Fruit fly (Drosophila melanogaster) whole organism, prepupa: ENCODE results near the gene CG32221.

Experiments
- Blimp-1 ChIP-seq: fragments of 200-800 bp; sonication (Bioruptor generic); optimal IDR thresholded peaks from 3 replicates; lab custom pipeline; 2017; ENCODE audit warnings: missing biosample characterization, missing genetic modification characterization, mild to moderate bottlenecking, moderate library complexity, missing genetic modification reagents
- CG10631 ChIP-seq: fragments of 200-800 bp; sonication (Bioruptor generic); optimal IDR thresholded peaks from 2 replicates; lab custom pipeline; 2016; ENCODE audit warnings: missing biosample characterization, missing genetic modification characterization
- CG10669 ChIP-seq: fragments of 200-800 bp; sonication (Bioruptor generic); optimal IDR thresholded peaks from 3 replicates; lab custom pipeline; 2018; ENCODE audit warnings: missing biosample characterization, mild to moderate bottlenecking, missing genetic modification characterization, moderate library complexity
- CG11762 ChIP-seq: fragments of 200-800 bp; sonication (Bioruptor generic); optimal IDR thresholded peaks from 3 replicates; lab custom pipeline; 2016; ENCODE audit warnings: missing biosample characterization, missing genetic modification characterization; ENCODE audit not compliant: insufficient read depth
- CG11902 ChIP-seq: fragments of 200-800 bp; sonication (Bioruptor generic); optimal IDR thresholded peaks from 3 replicates; lab custom pipeline; 2016; ENCODE audit warnings: missing biosample characterization, missing genetic modification characterization
- CG15336 ChIP-seq: fragments of 200-800 bp; sonication (Bioruptor generic); IDR thresholded peaks from 2 replicates; pipeline ENCODE4 v1.3.6; 2022; ENCODE audit warnings: missing biosample characterization, missing genetic modification characterization
- CG1621 ChIP-seq: fragments of 200-800 bp; sonication (Bioruptor generic); optimal IDR thresholded peaks from 3 replicates; lab custom pipeline; 2018; ENCODE audit warnings: missing biosample characterization, mild to moderate bottlenecking, missing genetic modification characterization
- CG16779 ChIP-seq: fragments of 200-800 bp; sonication (Bioruptor generic); optimal IDR thresholded peaks from 3 replicates; lab custom pipeline; 2017; ENCODE audit warnings: missing biosample characterization, mild to moderate bottlenecking, missing genetic modification characterization
- CG3032 ChIP-seq: fragments of 200-800 bp; optimal IDR thresholded peaks from 2 replicates; lab custom pipeline; 2019; ENCODE audit warnings: missing biosample characterization, mild to moderate bottlenecking, missing genetic modification characterization, moderate library complexity
- CG31627 ChIP-seq: fragments of 200-800 bp; sonication (Bioruptor generic); optimal IDR thresholded peaks from 3 replicates; lab custom pipeline; 2016; ENCODE audit warnings: missing biosample characterization, missing genetic modification characterization
- CG32006 ChIP-seq: fragments of 200-800 bp; sonication (Bioruptor generic); optimal IDR thresholded peaks from 3 replicates; lab custom pipeline; 2017; ENCODE audit warnings: missing biosample characterization, mild to moderate bottlenecking, missing genetic modification characterization
- CG34406 ChIP-seq: fragments of 200-800 bp; sonication (Bioruptor generic); optimal IDR thresholded peaks from 3 replicates; lab custom pipeline; 2016; ENCODE audit warnings: missing biosample characterization, missing genetic modification characterization
- CG3919 ChIP-seq: fragments of 200-800 bp; sonication (Bioruptor generic); optimal IDR thresholded peaks from 3 replicates; lab custom pipeline; 2016; ENCODE audit warnings: missing biosample characterization, missing genetic modification characterization
- CG4318 ChIP-seq: fragments of 200-800 bp; sonication (Bioruptor generic); optimal IDR thresholded peaks from 3 replicates; lab custom pipeline; 2017; ENCODE audit warnings: missing biosample characterization, mild to moderate bottlenecking, missing genetic modification characterization
- CG6163 ChIP-seq: fragments of 200-800 bp; sonication (Bioruptor generic); IDR thresholded peaks from 3 replicates; pipeline ENCODE4 v1.3.6; 2022; ENCODE audit warnings: missing biosample characterization, missing genetic modification characterization
- CG6792 ChIP-seq: fragments of 200-800 bp; sonication (Bioruptor generic); optimal IDR thresholded peaks from 3 replicates; lab custom pipeline; 2016; ENCODE audit warnings: missing biosample characterization, missing genetic modification characterization
- CG6808 ChIP-seq: fragments of 200-800 bp; sonication (Bioruptor generic); optimal IDR thresholded peaks from 3 replicates; lab custom pipeline; 2017; ENCODE audit warnings: missing biosample characterization, missing genetic modification characterization, mild to moderate bottlenecking, moderate library complexity, missing genetic modification reagents
- CG6854 ChIP-seq: fragments of 200-800 bp; sonication (Bioruptor generic); optimal IDR thresholded peaks from 2 replicates; lab custom pipeline; 2017; ENCODE audit warnings: missing biosample characterization, mild to moderate bottlenecking, missing genetic modification characterization
- CG7368 ChIP-seq: fragments of 200-800 bp; sonication (Bioruptor generic); optimal IDR thresholded peaks from 3 replicates; lab custom pipeline; 2016; ENCODE audit warnings: missing biosample characterization, missing genetic modification characterization
- CG8119 ChIP-seq: fragments of 200-800 bp; sonication (Bioruptor generic); IDR thresholded peaks from 3 replicates; pipeline ENCODE4 v1.3.6; 2022; ENCODE audit warnings: missing biosample characterization, missing genetic modification characterization
- CG8632 ChIP-seq: fragments of 200-800 bp; sonication (Bioruptor generic); optimal IDR thresholded peaks from 3 replicates; lab custom pipeline; 2016; ENCODE audit warnings: missing biosample characterization, missing genetic modification characterization
- CG9139 ChIP-seq: fragments of 200-800 bp; sonication (Bioruptor generic); optimal IDR thresholded peaks from 3 replicates; lab custom pipeline; 2017; ENCODE audit warnings: missing biosample characterization, mild to moderate bottlenecking, missing genetic modification characterization
- Eip75B ChIP-seq: fragments of 200-800 bp; sonication (Bioruptor generic); optimal IDR thresholded peaks from 3 replicates; lab custom pipeline; 2016; ENCODE audit warnings: missing biosample characterization, missing genetic modification characterization
- Eip78C ChIP-seq: fragments of 200-800 bp; sonication (Bioruptor generic); peaks from one replicate; lab custom pipeline; 2016; ENCODE audit warnings: missing biosample characterization, missing genetic modification characterization
- Eip93F ChIP-seq: fragments of 200-800 bp; sonication (Bioruptor generic); optimal IDR thresholded peaks from 2 replicates; lab custom pipeline; 2016; ENCODE audit warnings: missing biosample characterization, mild to moderate bottlenecking, missing genetic modification characterization
- Gug ChIP-seq: fragments of 200-800 bp; sonication (Bioruptor generic); IDR thresholded peaks from 2 replicates; pipeline ENCODE4 v1.3.6; 2022; ENCODE audit warnings: missing biosample characterization, missing genetic modification characterization
- Hr38 ChIP-seq: sonication (Bioruptor generic); optimal IDR thresholded peaks from 2 replicates; lab custom pipeline; 2016; ENCODE audit warnings: missing biosample characterization, missing genetic modification characterization
- Hr39 ChIP-seq: fragments of 200-800 bp; sonication (Bioruptor generic); optimal IDR thresholded peaks from 2 replicates; lab custom pipeline; 2016; ENCODE audit warnings: missing biosample characterization, missing genetic modification characterization
- Hr4 ChIP-seq: fragments of 200-800 bp; sonication (Bioruptor generic); optimal IDR thresholded peaks from 3 replicates; lab custom pipeline; 2016; ENCODE audit warnings: missing biosample characterization, missing genetic modification characterization
- Met ChIP-seq: fragments of 200-800 bp; sonication (Bioruptor generic); optimal IDR thresholded peaks from 3 replicates; lab custom pipeline; 2016; ENCODE audit warnings: missing biosample characterization, missing genetic modification characterization
- OdsH ChIP-seq: fragments of 200-800 bp; sonication (Bioruptor generic); optimal IDR thresholded peaks from 3 replicates; lab custom pipeline; 2016; ENCODE audit warnings: missing biosample characterization, missing genetic modification characterization
- Sox102F ChIP-seq: fragments of 200-800 bp; sonication (Bioruptor generic); optimal IDR thresholded peaks from 2 replicates; lab custom pipeline; 2016; ENCODE audit warnings: missing biosample characterization, mild to moderate bottlenecking, missing genetic modification characterization
- achi ChIP-seq: fragments of 200-800 bp; sonication (Bioruptor generic); optimal IDR thresholded peaks from 3 replicates; lab custom pipeline; 2016; ENCODE audit warnings: missing biosample characterization, missing genetic modification characterization
- acj6 ChIP-seq: fragments of 200-800 bp; sonication (Bioruptor generic); optimal IDR thresholded peaks from 3 replicates; lab custom pipeline; 2016; ENCODE audit warnings: missing biosample characterization, missing genetic modification characterization
- cyc ChIP-seq: fragments of 200-800 bp; sonication (Bioruptor generic); optimal IDR thresholded peaks from 3 replicates; lab custom pipeline; 2016; ENCODE audit warnings: missing biosample characterization, missing genetic modification characterization
- dac ChIP-seq: fragments of 200-800 bp; sonication (Bioruptor generic); optimal IDR thresholded peaks from 2 replicates; lab custom pipeline; 2017; ENCODE audit warnings: missing biosample characterization, mild to moderate bottlenecking, missing genetic modification characterization
- dsx ChIP-seq: fragments of 200-800 bp; optimal IDR thresholded peaks from 3 replicates; lab custom pipeline; 2019; ENCODE audit warnings: missing biosample characterization, mild to moderate bottlenecking, missing genetic modification characterization, moderate library complexity; ENCODE audit not compliant: poor library complexity, severe bottlenecking
- eg ChIP-seq: fragments of 200-800 bp; sonication (Bioruptor generic); IDR thresholded peaks from 3 replicates; pipeline ENCODE4 v1.3.6; 2022; ENCODE audit warnings: missing biosample characterization, missing genetic modification characterization
- esn ChIP-seq: fragments of 200-800 bp; sonication (Bioruptor generic); optimal IDR thresholded peaks from 2 replicates; lab custom pipeline; 2016; ENCODE audit warnings: missing biosample characterization, mild to moderate bottlenecking, missing genetic modification characterization, moderate library complexity
- fd59A ChIP-seq: fragments of 200-800 bp; sonication (Bioruptor generic); optimal IDR thresholded peaks from 2 replicates; lab custom pipeline; 2017; ENCODE audit warnings: missing biosample characterization, mild to moderate bottlenecking, missing genetic modification characterization, missing genetic modification reagents
- fkh ChIP-seq: fragments of 200-800 bp; sonication (Bioruptor generic); optimal IDR thresholded peaks from 3 replicates; lab custom pipeline; 2017; ENCODE audit warnings: missing biosample characterization, mild to moderate bottlenecking, missing genetic modification characterization, moderate library complexity
- lz ChIP-seq: fragments of 200-800 bp; sonication (Bioruptor generic); optimal IDR thresholded peaks from 3 replicates; lab custom pipeline; 2016; ENCODE audit warnings: missing biosample characterization, missing genetic modification characterization
- net ChIP-seq: fragments of 200-800 bp; sonication (Bioruptor generic); optimal IDR thresholded peaks from 3 replicates; lab custom pipeline; 2016; ENCODE audit warnings: missing biosample characterization, missing genetic modification characterization
- pdm3 ChIP-seq: fragments of 200-800 bp; sonication (Bioruptor generic); optimal IDR thresholded peaks from 3 replicates; lab custom pipeline; 2016; ENCODE audit warnings: missing biosample characterization, missing genetic modification characterization
- salr ChIP-seq, 2 experiments: fragments of 200-800 bp; sonication (Bioruptor generic); optimal IDR thresholded peaks; 3 replicates each; lab custom pipeline; 2016 to 2018; ENCODE audit warnings: missing biosample characterization in 2 of 2, missing genetic modification characterization in 2 of 2, mild to moderate bottlenecking in 1 of 2
- spab ChIP-seq: fragments of 200-800 bp; sonication (Bioruptor generic); optimal IDR thresholded peaks from 2 replicates; lab custom pipeline; 2017; ENCODE audit warnings: missing biosample characterization, mild to moderate bottlenecking, missing genetic modification characterization, missing genetic modification reagents
- ss ChIP-seq, 2 experiments: fragments of 200-800 bp; sonication (Bioruptor generic); optimal IDR thresholded peaks; 2 replicates in 1 of 2; 3 replicates in 1 of 2; lab custom pipeline; 2017 to 2018; ENCODE audit warnings: mild to moderate bottlenecking in 2 of 2, missing biosample characterization in 2 of 2, missing genetic modification characterization in 2 of 2, moderate library complexity in 1 of 2
- svp ChIP-seq: fragments of 200-800 bp; sonication (Bioruptor generic); peaks from one replicate; lab custom pipeline; 2016; ENCODE audit warnings: missing biosample characterization, missing genetic modification characterization
- topi ChIP-seq: fragments of 200-800 bp; sonication (Bioruptor generic); optimal IDR thresholded peaks from 3 replicates; lab custom pipeline; 2016; ENCODE audit warnings: missing biosample characterization, missing genetic modification characterization
- vri ChIP-seq: fragments of 200-800 bp; sonication (Bioruptor generic); optimal IDR thresholded peaks from 3 replicates; lab custom pipeline; 2016; ENCODE audit warnings: missing biosample characterization, mild to moderate bottlenecking, missing genetic modification characterization

CG32221 gene

dm6 chr3L:19870843-19871666, 36.6 kb downstream of the CG32221 start, which contains the start of the genes Rab8 and Usp32:
Rab8 (minus strand) TSS chr3L:19871078.
Usp32 (plus strand) TSS chr3L:19871139.
- TF ChIP-seq CG16779 (tag; lab: Kevin White, UChicago) (peak; percentile 5), CG1621 (peak; percentile 99), dac (no peak), dsx (GFP tag; lab: Kevin White, UChicago) (peak; percentile 2), svp (GFP tag; lab: Kevin White, UChicago) (peak; percentile 76), CG10669 (GFP tag; lab: Kevin White, UChicago) (no peak), Hr39 (GFP tag; lab: Kevin White, UChicago) (no peak), CG9139 (peak; percentile 39), CG4318 (GFP tag; lab: Kevin White, UChicago) (no peak), esn (GFP tag; lab: Kevin White, UChicago) (peak; percentile 68), CG32006 (GFP tag; lab: Kevin White, UChicago) (no peak), Sox102F (peak; percentile 71), vri (GFP tag; lab: Kevin White, UChicago) (peak; percentile 76), fkh (GFP tag; lab: Kevin White, UChicago) (no peak), CG7368 (GFP tag; lab: Kevin White, UChicago) (peak; percentile 1), achi (GFP tag; lab: Kevin White, UChicago) (no peak), OdsH (GFP tag; lab: Kevin White, UChicago) (no peak), CG11902 (GFP tag; lab: Kevin White, UChicago) (no peak), net (GFP tag; lab: Kevin White, UChicago) (no peak), CG6163 (GFP tag; lab: Robert Waterston, UW) (peak; percentile 42; the same call in 2 of the 3 replicates), cyc (peak; percentile 65), CG8119 (no peak), Met (GFP tag; lab: Kevin White, UChicago) (peak; percentile 59), CG3919 (GFP tag; lab: Kevin White, UChicago) (no peak), topi (peak; percentile 50), spab (no peak), lz (GFP tag; lab: Kevin White, UChicago) (peak; percentile 70), CG6854 (GFP tag; lab: Kevin White, UChicago) (no peak), Hr38 (no peak), Eip78C (GFP tag; lab: Kevin White, UChicago) (peak; percentile 87), eg (GFP tag; lab: Robert Waterston, UW) (0 out of 3 replicates have a peak, but pooled peaks have one; percentile 36), ss (GFP tag; optimal IDR thresholded peaks at IDR 0.05; lab: Kevin White, UChicago) (peak in 1 of 2 experiments; percentile 66), salr (GFP tag; optimal IDR thresholded peaks at IDR 0.05; lab: Kevin White, UChicago) (peak; percentile 13 to 18), CG10631 (GFP tag; lab: Kevin White, UChicago) (no peak), CG3032 (tag; lab: Kevin White, UChicago) (peak; percentile 64), Blimp-1 (GFP tag; lab: Kevin White, UChicago) (no peak), CG8632 (GFP tag; lab: Kevin White, UChicago) (peak; percentile 28), Eip93F (no peak), CG15336 (GFP tag; lab: Robert Waterston, UW) (0 out of 2 replicates have a peak, but pooled peaks have one; percentile 20), CG6808 (no peak), Hr4 (GFP tag; lab: Kevin White, UChicago) (peak; percentile 3), CG34406 (GFP tag; lab: Kevin White, UChicago) (peak; percentile 11), CG6792 (GFP tag; lab: Kevin White, UChicago) (peak; percentile 23), Gug (GFP tag; lab: Robert Waterston, UW) (0 out of 2 replicates have a peak, but pooled peaks have one; percentile 23), fd59A (no peak), Eip75B (peak; percentile 47), CG11762 (GFP tag; lab: Kevin White, UChicago) (no peak), pdm3 (GFP tag; lab: Kevin White, UChicago) (no peak), acj6 (peak; percentile 28), CG31627 (GFP tag; lab: Kevin White, UChicago) (peak; percentile 57)
